Worm (Caenorhabditis elegans): ENCODE data around the gene unc-116.

unc-116 gene

DNA sequence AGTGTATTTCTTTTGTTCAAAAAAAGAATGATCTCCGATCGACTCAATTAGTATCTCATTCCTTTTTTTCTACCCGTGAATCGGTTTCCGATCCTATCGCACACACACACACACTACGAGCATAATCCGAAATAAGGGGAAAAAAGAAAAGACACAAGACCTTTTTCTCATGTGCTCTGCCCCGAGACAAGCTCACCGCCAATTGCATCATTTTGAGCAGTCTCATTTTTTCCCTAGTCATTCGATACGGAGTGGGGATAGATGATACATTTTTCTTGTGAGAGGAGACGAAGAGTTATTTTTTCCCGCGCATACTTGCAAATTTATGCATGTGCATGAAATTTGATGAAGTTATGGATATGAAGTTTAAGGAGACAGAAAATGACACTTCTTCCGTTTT is 37.3 kb upstream of the unc-116 start (continued):
- TF ChIP-seq elt-3 (tag; optimal IDR thresholded peaks at IDR 0.05): no peak
- TF ChIP-seq lin-14 (GFP tag; optimal IDR thresholded peaks at IDR 0.05): peak; percentile 85
- TF ChIP-seq ceh-90 (tag; optimal IDR thresholded peaks at IDR 0.05): no peak
- TF ChIP-seq ets-5 (GFP tag; IDR thresholded peaks at IDR 0.05): no peak
- TF ChIP-seq elt-2 (tag; optimal IDR thresholded peaks at IDR 0.05): no peak
- peak; percentile 15 to 54 for TF ChIP-seq lsy-2 (tag; optimal IDR thresholded peaks at IDR 0.05)
- TF ChIP-seq nhr-76 (tag; optimal IDR thresholded peaks at IDR 0.05): no peak
- TF ChIP-seq pax-3 (tag; optimal IDR thresholded peaks at IDR 0.05): peak; percentile 50
- no peak for TF ChIP-seq nhr-11 (tag; optimal IDR thresholded peaks at IDR 0.05)
- TF ChIP-seq fos-1 (tag; optimal IDR thresholded peaks at IDR 0.05): no peak
- TF ChIP-seq snu-23 (GFP tag; optimal IDR thresholded peaks at IDR 0.05): peak; percentile 47
- peak; percentile 78 for TF ChIP-seq fkh-8 (tag; optimal IDR thresholded peaks at IDR 0.05)
- peak; percentile 62 for TF ChIP-seq unc-86 (tag; optimal IDR thresholded peaks at IDR 0.05)
- no peak for TF ChIP-seq hlh-17 (GFP tag; optimal IDR thresholded peaks at IDR 0.05; ENCODE audit: borderline replicate concordance)
- no peak for TF ChIP-seq lin-39 (tag; optimal IDR thresholded peaks at IDR 0.05)
- TF ChIP-seq lin-35 (GFP tag; optimal IDR thresholded peaks at IDR 0.05): peak in 1 of 2 experiments; percentile 15
- TF ChIP-seq nhr-237 (tag; optimal IDR thresholded peaks at IDR 0.05): no peak
- TF ChIP-seq zag-1 (tag; optimal IDR thresholded peaks at IDR 0.05): no peak
- TF ChIP-seq mab-9 (GFP tag; IDR thresholded peaks at IDR 0.05): no peak
- peak; percentile 7; the same call in 1 of the 2 replicates for TF ChIP-seq isw-1 (GFP tag; IDR thresholded peaks at IDR 0.05)
- no peak for TF ChIP-seq pqm-1 (tag; optimal IDR thresholded peaks at IDR 0.05)
- TF ChIP-seq ceh-8 (GFP tag; optimal IDR thresholded peaks at IDR 0.05): peak; percentile 36
- peak; percentile 4 for TF ChIP-seq tbx-2 (tag; optimal IDR thresholded peaks at IDR 0.05)
- no peak for TF ChIP-seq ama-1 (optimal IDR thresholded peaks at IDR 0.05)
- TF ChIP-seq xbp-1 (tag; optimal IDR thresholded peaks at IDR 0.05): peak; percentile 3
- TF ChIP-seq egl-13 (tag; optimal IDR thresholded peaks at IDR 0.05): peak; percentile 63
- TF ChIP-seq unc-30 (tag; optimal IDR thresholded peaks at IDR 0.05): no peak
- TF ChIP-seq sptf-1 (tag; optimal IDR thresholded peaks at IDR 0.05): no peak
- no peak for TF ChIP-seq egl-27 (tag; optimal IDR thresholded peaks at IDR 0.05)
- peak; percentile 28 for TF ChIP-seq swsn-7 (tag; optimal IDR thresholded peaks at IDR 0.05)
- TF ChIP-seq dpl-1 (GFP tag; optimal IDR thresholded peaks at IDR 0.05): peak in 1 of 3 experiments; percentile 43
- TF ChIP-seq pag-3 (tag; optimal IDR thresholded peaks at IDR 0.05; ENCODE audit: borderline replicate concordance, insufficient read depth): no peak
- TF ChIP-seq vab-15 (tag; optimal IDR thresholded peaks at IDR 0.05): no peak
- TF ChIP-seq dsc-1 (tag; optimal IDR thresholded peaks at IDR 0.05): peak; percentile 71
- TF ChIP-seq ztf-11 (tag; optimal IDR thresholded peaks at IDR 0.05): no peak
- peak; percentile 3 to 8 for TF ChIP-seq efl-1 (optimal IDR thresholded peaks at IDR 0.05)
- peak in 1 of 2 experiments; percentile 72 for TF ChIP-seq efl-1 (GFP tag; optimal IDR thresholded peaks at IDR 0.05 in 1 of 2)
- peak; percentile 66 for TF ChIP-seq fkh-10 (GFP tag; optimal IDR thresholded peaks at IDR 0.05)
- no peak for TF ChIP-seq irx-1 (tag; optimal IDR thresholded peaks at IDR 0.05)
- TF ChIP-seq ceh-88 (GFP tag; IDR thresholded peaks at IDR 0.05): no peak
- TF ChIP-seq mep-1 (tag; optimal IDR thresholded peaks at IDR 0.05): peak; percentile 37
- TF ChIP-seq nhr-47 (tag; optimal IDR thresholded peaks at IDR 0.05): peak; percentile 42
- TF ChIP-seq hlh-4 (tag; optimal IDR thresholded peaks at IDR 0.05): no peak
- no peak for TF ChIP-seq unc-98 (GFP tag; IDR thresholded peaks at IDR 0.05)
- TF ChIP-seq skn-1 (tag; optimal IDR thresholded peaks at IDR 0.05): no peak
- no peak for TF ChIP-seq C16A3.4 (tag; optimal IDR thresholded peaks at IDR 0.05)
- TF ChIP-seq snpc-4 (tag; optimal IDR thresholded peaks at IDR 0.05): no peak
- no peak for TF ChIP-seq F16B12.6 (tag; optimal IDR thresholded peaks at IDR 0.05)
- no peak for TF ChIP-seq C04F5.9 (tag; optimal IDR thresholded peaks at IDR 0.05)
- no peak for TF ChIP-seq C34B4.2 (tag; optimal IDR thresholded peaks at IDR 0.05)
- no peak for TF ChIP-seq hpl-2 (GFP tag; optimal IDR thresholded peaks at IDR 0.05)
- TF ChIP-seq ceh-82 (tag; optimal IDR thresholded peaks at IDR 0.05): peak in 1 of 3 experiments; percentile 61
- no peak for TF ChIP-seq rnt-1 (tag; optimal IDR thresholded peaks at IDR 0.05)
- no peak for TF ChIP-seq blmp-1 (tag; optimal IDR thresholded peaks at IDR 0.05)
